Worm (Caenorhabditis elegans) whole organism, L1 larva: ENCODE data around the gene C27C12.1.

Experiments
- C34B4.2 ChIP-seq: sonication (generic microtip); optimal IDR thresholded peaks from 2 replicates; lab custom pipeline; 2017; ENCODE audit warnings: mild to moderate bottlenecking, missing genetic modification characterization, missing compliant biosample characterization
- F16B12.6 ChIP-seq: fragments of 150-350 bp; optimal IDR thresholded peaks from 2 replicates; lab custom pipeline; 2014; ENCODE audit warnings: missing biosample characterization, missing genetic modification characterization
- alr-1 ChIP-seq: fragments of 200-800 bp; sonication (Bioruptor generic); optimal IDR thresholded peaks from 2 replicates; lab custom pipeline; 2018; ENCODE audit warnings: borderline replicate concordance, mild to moderate bottlenecking, missing genetic modification characterization, missing compliant biosample characterization
- aly-2 ChIP-seq: fragments of 150-350 bp; optimal IDR thresholded peaks from 2 replicates; lab custom pipeline; 2014; ENCODE audit warnings: missing biosample characterization, missing genetic modification characterization
- ama-1 ChIP-seq: fragments of 150-350 bp; optimal IDR thresholded peaks from 2 replicates; lab custom pipeline; 2014
- ceh-63 ChIP-seq: fragments of 200-800 bp; sonication (Bioruptor generic); optimal IDR thresholded peaks from 2 replicates; lab custom pipeline; 2018; ENCODE audit warnings: mild to moderate bottlenecking, missing genetic modification characterization, missing compliant biosample characterization
- ceh-8 ChIP-seq: fragments of 200-800 bp; sonication (Bioruptor generic); optimal IDR thresholded peaks from 2 replicates; lab custom pipeline; 2018; ENCODE audit warnings: mild to moderate bottlenecking, missing genetic modification characterization, moderate library complexity, missing compliant biosample characterization
- ceh-82 ChIP-seq, 3 experiments: fragments of 150-350 bp in 1 of 3; sonication (generic microtip) in 2 of 3; optimal IDR thresholded peaks; 2 replicates each; lab custom pipeline; 2014 to 2017; ENCODE audit warnings: missing biosample characterization in 3 of 3, missing genetic modification characterization in 3 of 3
- ces-1 ChIP-seq: fragments of 150-350 bp; optimal IDR thresholded peaks from 2 replicates; lab custom pipeline; 2014; ENCODE audit warnings: missing biosample characterization, missing genetic modification reagents, missing genetic modification characterization
- dpl-1 ChIP-seq, 3 experiments: fragments of 150-350 bp in 2 of 3; sonication (generic microtip) in 1 of 3; optimal IDR thresholded peaks; 2 replicates each; lab custom pipeline; 2014 to 2017; ENCODE audit warnings: missing biosample characterization in 3 of 3, missing genetic modification characterization in 3 of 3, missing genetic modification reagents in 3 of 3
- dsc-1 ChIP-seq: sonication (generic microtip); optimal IDR thresholded peaks from 2 replicates; lab custom pipeline; 2016; ENCODE audit warnings: mild to moderate bottlenecking, missing genetic modification characterization, missing compliant biosample characterization
- efl-1 ChIP-seq, 4 experiments: fragments of 150-350 bp; optimal IDR thresholded peaks in 3 of 4; peaks in 1 of 4; 1 replicate in 1 of 4; 2 replicates in 3 of 4; lab custom pipeline; 2014; ENCODE audit warnings: missing biosample characterization in 2 of 4, missing genetic modification characterization in 2 of 4, missing genetic modification reagents in 2 of 4
- efl-3 ChIP-seq: fragments of 200-800 bp; sonication (Bioruptor generic); optimal IDR thresholded peaks from 2 replicates; lab custom pipeline; 2018; ENCODE audit warnings: mild to moderate bottlenecking, missing genetic modification characterization, missing compliant biosample characterization
- elt-2 ChIP-seq: sonication (generic microtip); optimal IDR thresholded peaks from 2 replicates; lab custom pipeline; 2016; ENCODE audit warnings: missing genetic modification characterization, mild to moderate bottlenecking, inconsistent platforms, missing compliant biosample characterization, missing genetic modification reagents
- elt-3 ChIP-seq, 6 experiments: fragments of 150-350 bp in 1 of 6; sonication (generic microtip); optimal IDR thresholded peaks; 2 replicates each; lab custom pipeline; 2017 to 2018; ENCODE audit warnings: missing biosample characterization in 6 of 6, missing genetic modification characterization in 6 of 6, inconsistent platforms in 1 of 6
- ets-5 ChIP-seq: fragments of 200-800 bp; sonication (Bioruptor generic); IDR thresholded peaks from 2 replicates; pipeline ENCODE4 v1.3.6; 2022; ENCODE audit warnings: missing genetic modification characterization, missing compliant biosample characterization
- fkh-10 ChIP-seq: sonication (generic microtip); optimal IDR thresholded peaks from 2 replicates; lab custom pipeline; 2017; ENCODE audit warnings: missing biosample characterization, missing genetic modification reagents, missing genetic modification characterization
- fkh-4 ChIP-seq: sonication (generic microtip); optimal IDR thresholded peaks from 2 replicates; lab custom pipeline; 2016; ENCODE audit warnings: missing compliant biosample characterization, missing genetic modification characterization, borderline replicate concordance
- fos-1 ChIP-seq: fragments of 150-350 bp; optimal IDR thresholded peaks from 2 replicates; lab custom pipeline; 2014; ENCODE audit warnings: missing biosample characterization, missing genetic modification characterization
- grh-1 ChIP-seq: fragments of 200-800 bp; sonication (Bioruptor generic); IDR thresholded peaks from 2 replicates; pipeline ENCODE4 v1.3.6; 2022; ENCODE audit warnings: missing genetic modification reagents, missing genetic modification characterization, missing compliant biosample characterization
- hlh-17 ChIP-seq: fragments of 200-800 bp; sonication (Bioruptor generic); optimal IDR thresholded peaks from 2 replicates; lab custom pipeline; 2018; ENCODE audit warnings: missing genetic modification characterization, mild to moderate bottlenecking, missing compliant biosample characterization, moderate library complexity, borderline replicate concordance
- hlh-4 ChIP-seq: sonication (generic microtip); optimal IDR thresholded peaks from 2 replicates; lab custom pipeline; 2016; ENCODE audit warnings: mild to moderate bottlenecking, missing genetic modification characterization, missing compliant biosample characterization
- irx-1 ChIP-seq: sonication (generic microtip); optimal IDR thresholded peaks from 2 replicates; lab custom pipeline; 2016; ENCODE audit warnings: missing genetic modification characterization, missing compliant biosample characterization
- jun-1 ChIP-seq: fragments of 150-350 bp; optimal IDR thresholded peaks from 2 replicates; lab custom pipeline; 2014; ENCODE audit warnings: missing biosample characterization, missing genetic modification reagents, missing genetic modification characterization
- lin-13 ChIP-seq: fragments of 150-350 bp; optimal IDR thresholded peaks from 2 replicates; lab custom pipeline; 2014; ENCODE audit warnings: missing biosample characterization, missing genetic modification reagents, missing genetic modification characterization
- lin-35 ChIP-seq, 2 experiments: fragments of 150-350 bp; optimal IDR thresholded peaks; 2 replicates each; lab custom pipeline; 2014; ENCODE audit warnings: missing biosample characterization in 2 of 2, missing genetic modification characterization in 2 of 2, missing genetic modification reagents in 2 of 2
- lin-39 ChIP-seq: fragments of 150-350 bp; optimal IDR thresholded peaks from 2 replicates; lab custom pipeline; 2014; ENCODE audit warnings: missing biosample characterization, missing genetic modification reagents, missing genetic modification characterization
- lir-3 ChIP-seq: sonication (generic microtip); optimal IDR thresholded peaks from 2 replicates; lab custom pipeline; 2016; ENCODE audit warnings: mild to moderate bottlenecking, missing genetic modification characterization, moderate library complexity, missing compliant biosample characterization; ENCODE audit not compliant: poor library complexity
- lsy-2 ChIP-seq, 2 experiments: fragments of 150-350 bp; optimal IDR thresholded peaks; 2 replicates each; lab custom pipeline; 2014; ENCODE audit warnings: missing biosample characterization in 2 of 2, missing genetic modification characterization in 2 of 2
- mdl-1 ChIP-seq, 2 experiments: fragments of 150-350 bp; optimal IDR thresholded peaks; 2 replicates each; lab custom pipeline; 2014 to 2017; ENCODE audit warnings: missing biosample characterization in 2 of 2, missing genetic modification characterization in 2 of 2, inconsistent platforms in 1 of 2
- mef-2 ChIP-seq: fragments of 150-350 bp; optimal IDR thresholded peaks from 2 replicates; lab custom pipeline; 2014; ENCODE audit warnings: missing biosample characterization, missing genetic modification characterization
- nhr-11 ChIP-seq: fragments of 150-350 bp; optimal IDR thresholded peaks from 2 replicates; lab custom pipeline; 2014; ENCODE audit warnings: missing biosample characterization, missing genetic modification characterization
- nhr-12 ChIP-seq: sonication (generic microtip); optimal IDR thresholded peaks from 2 replicates; lab custom pipeline; 2017; ENCODE audit warnings: missing biosample characterization, missing genetic modification characterization
- nhr-19 ChIP-seq: fragments of 200-800 bp; sonication (Bioruptor generic); conservative IDR thresholded peaks from 2 replicates; pipeline ENCODE4 v1.3.6; 2022; ENCODE audit warnings: missing genetic modification characterization, missing compliant biosample characterization
- nhr-20 ChIP-seq: sonication (generic microtip); optimal IDR thresholded peaks from 2 replicates; lab custom pipeline; 2016; ENCODE audit warnings: mild to moderate bottlenecking, missing genetic modification characterization, missing compliant biosample characterization
- nhr-28 ChIP-seq: fragments of 150-350 bp; optimal IDR thresholded peaks from 2 replicates; lab custom pipeline; 2014; ENCODE audit warnings: missing biosample characterization, missing genetic modification characterization
- nhr-71 ChIP-seq: sonication (generic microtip); optimal IDR thresholded peaks from 2 replicates; lab custom pipeline; 2016; ENCODE audit warnings: mild to moderate bottlenecking, missing genetic modification characterization, moderate library complexity, missing compliant biosample characterization
- nhr-90 ChIP-seq: sonication (generic microtip); optimal IDR thresholded peaks from 2 replicates; lab custom pipeline; 2016; ENCODE audit warnings: mild to moderate bottlenecking, missing genetic modification characterization, missing compliant biosample characterization; ENCODE audit not compliant: poor library complexity
- pax-3 ChIP-seq: fragments of 200-800 bp; sonication (Bioruptor generic); optimal IDR thresholded peaks from 2 replicates; lab custom pipeline; 2018; ENCODE audit warnings: mild to moderate bottlenecking, missing genetic modification characterization, moderate library complexity, missing compliant biosample characterization
- pqm-1 ChIP-seq: sonication (generic microtip); optimal IDR thresholded peaks from 3 replicates; lab custom pipeline; 2017; ENCODE audit warnings: missing biosample characterization, missing genetic modification characterization
- rnt-1 ChIP-seq: sonication (generic microtip); optimal IDR thresholded peaks from 2 replicates; lab custom pipeline; 2016; ENCODE audit warnings: mild to moderate bottlenecking, missing genetic modification characterization, moderate library complexity, missing compliant biosample characterization
- snpc-4 ChIP-seq: fragments of 150-350 bp; optimal IDR thresholded peaks from 2 replicates; lab custom pipeline; 2014; ENCODE audit warnings: missing biosample characterization, missing genetic modification characterization
- snu-23 ChIP-seq: sonication (generic microtip); optimal IDR thresholded peaks from 2 replicates; lab custom pipeline; 2016; ENCODE audit warnings: missing genetic modification characterization, missing compliant biosample characterization
- sox-4 ChIP-seq: sonication (generic microtip); optimal IDR thresholded peaks from 2 replicates; lab custom pipeline; 2016; ENCODE audit warnings: missing genetic modification characterization, missing compliant biosample characterization
- tlp-1 ChIP-seq: fragments of 150-350 bp; optimal IDR thresholded peaks from 2 replicates; lab custom pipeline; 2014; ENCODE audit warnings: missing biosample characterization, missing genetic modification characterization
- unc-30 ChIP-seq: sonication (generic microtip); optimal IDR thresholded peaks from 2 replicates; lab custom pipeline; 2017; ENCODE audit warnings: missing biosample characterization, missing genetic modification characterization
- unc-86 ChIP-seq: sonication (generic microtip); optimal IDR thresholded peaks from 2 replicates; lab custom pipeline; 2016; ENCODE audit warnings: missing genetic modification characterization, missing compliant biosample characterization
- unc-98 ChIP-seq: fragments of 200-800 bp; sonication (Bioruptor generic); IDR thresholded peaks from 2 replicates; pipeline ENCODE4 v1.3.6; 2022; ENCODE audit warnings: missing genetic modification characterization, missing compliant biosample characterization
- vab-15 ChIP-seq: sonication (generic microtip); optimal IDR thresholded peaks from 2 replicates; lab custom pipeline; 2017; ENCODE audit warnings: missing genotype, mild to moderate bottlenecking, missing genetic modification characterization, missing compliant biosample characterization
- zip-4 ChIP-seq: fragments of 200-800 bp; sonication (Bioruptor generic); optimal IDR thresholded peaks from 2 replicates; lab custom pipeline; 2018; ENCODE audit warnings: mild to moderate bottlenecking, missing genetic modification characterization, moderate library complexity, missing compliant biosample characterization
- ztf-11 ChIP-seq, 2 experiments: sonication (generic microtip); optimal IDR thresholded peaks; 2 replicates each; lab custom pipeline; 2016 to 2017; ENCODE audit warnings: missing genetic modification characterization in 2 of 2, missing biosample characterization in 1 of 2, missing compliant biosample characterization in 1 of 2

The C27C12.1 gene

ce11 chrX:14853712-14854217, at the start of gene C27C12.1, which contains the start of gene C27C12.4:
C27C12.1 (minus strand) TSS chrX:14853762.
C27C12.4 (plus strand) TSS chrX:14854086.
- TF ChIP-seq nhr-12 (tag; lab: Kevin White, UChicago) (no peak), snu-23 (GFP tag; lab: Kevin White, UChicago) (peak; percentile 94), ceh-8 (GFP tag; lab: Kevin White, UChicago) (peak; percentile 25), ceh-82 (tag; optimal IDR thresholded peaks at IDR 0.05; lab: Kevin White, UChicago) (peak; percentile 82 to 90 (median 84)), unc-98 (GFP tag; lab: Robert Waterston, UW) (peak; percentile 55; the same call in 1 of the 2 replicates), unc-30 (tag; lab: Kevin White, UChicago) (no peak), efl-1 (optimal IDR thresholded peaks at IDR 0.05; lab: Kevin White, UChicago) (peak; percentile 80 to 86), efl-1 (GFP tag; optimal IDR thresholded peaks at IDR 0.05 in 1 of 2; lab: Kevin White, UChicago) (peak; percentile 67 to 95), nhr-20 (tag; lab: Kevin White, UChicago) (peak; percentile 93), jun-1 (tag; lab: Kevin White, UChicago) (peak; percentile 84), pqm-1 (no peak), ztf-11 (tag; optimal IDR thresholded peaks at IDR 0.05; lab: Kevin White, UChicago) (peak in 1 of 2 experiments; percentile 82), alr-1 (no peak), unc-86 (tag; lab: Kevin White, UChicago) (peak; percentile 83), vab-15 (tag; lab: Kevin White, UChicago) (no peak), rnt-1 (tag; lab: Kevin White, UChicago) (peak; percentile 96), hlh-17 (no peak), F16B12.6 (tag; lab: Kevin White, UChicago) (peak; percentile 99), fkh-4 (tag; lab: Kevin White, UChicago) (peak; percentile 63), lir-3 (peak; percentile 93), ets-5 (no peak), nhr-19 (GFP tag; lab: Robert Waterston, UW) (peak; percentile 88), lin-35 (GFP tag; optimal IDR thresholded peaks at IDR 0.05; lab: Kevin White, UChicago) (peak; percentile 75 to 88), irx-1 (tag; lab: Kevin White, UChicago) (peak; percentile 85), ces-1 (no peak), ceh-63 (GFP tag; lab: Kevin White, UChicago) (no peak), ama-1 (lab: Kevin White, UChicago) (no peak), nhr-28 (no peak), dsc-1 (tag; lab: Kevin White, UChicago) (peak; percentile 83), dpl-1 (GFP tag; optimal IDR thresholded peaks at IDR 0.05; lab: Kevin White, UChicago) (peak; percentile 71 to 79 (median 79)), elt-3 (tag; optimal IDR thresholded peaks at IDR 0.05; lab: Kevin White, UChicago) (peak in 3 of 6 experiments; percentile 44 to 70 (median 67)), tlp-1 (tag; lab: Kevin White, UChicago) (no peak), sox-4 (tag; lab: Kevin White, UChicago) (peak; percentile 59), lsy-2 (tag; optimal IDR thresholded peaks at IDR 0.05; lab: Kevin White, UChicago) (peak; percentile 82 to 89), mef-2 (peak; percentile 27), zip-4 (peak; percentile 54), pax-3 (tag; lab: Kevin White, UChicago) (peak; percentile 63), lin-39 (tag; lab: Kevin White, UChicago) (peak; percentile 54), fkh-10 (GFP tag; lab: Kevin White, UChicago) (peak; percentile 90), nhr-71 (tag; lab: Kevin White, UChicago) (peak; percentile 95), elt-2 (tag; lab: Kevin White, UChicago) (peak; percentile 78), lin-13 (GFP tag; lab: Kevin White, UChicago) (peak; percentile 66), aly-2 (tag; lab: Kevin White, UChicago) (peak; percentile 45), efl-3 (GFP tag; lab: Kevin White, UChicago) (no peak), fos-1 (tag; lab: Kevin White, UChicago) (peak; percentile 55), C34B4.2 (tag; lab: Kevin White, UChicago) (no peak), grh-1 (GFP tag; lab: Robert Waterston, UW) (peak; percentile 67), snpc-4 (tag; lab: Kevin White, UChicago) (peak; percentile 86), nhr-11 (tag; lab: Kevin White, UChicago) (peak; percentile 47), mdl-1 (tag; optimal IDR thresholded peaks at IDR 0.05; lab: Kevin White, UChicago) (peak in 1 of 2 experiments; percentile 90), nhr-90 (peak; percentile 90), hlh-4 (tag; lab: Kevin White, UChicago) (no peak)
